Fruit fly (Drosophila melanogaster) whole organism, embryonic: ENCODE results near the gene Cul5.

Source experiments
- B-H1 ChIP-seq: fragments of 200-800 bp; sonication (Bioruptor generic); IDR thresholded peaks from 3 replicates; pipeline ENCODE4 v1.3.6; 2022; ENCODE audit warnings: missing biosample characterization, missing genetic modification characterization
- CG10654 ChIP-seq: fragments of 200-800 bp; sonication (Bioruptor generic); optimal IDR thresholded peaks from 2 replicates; lab custom pipeline; 2016; ENCODE audit warnings: missing biosample characterization, missing genetic modification characterization
- CG11093 ChIP-seq: fragments of 200-800 bp; sonication (Bioruptor generic); IDR thresholded peaks from 3 replicates; pipeline ENCODE4 v1.3.6; 2022; ENCODE audit warnings: missing biosample characterization, missing genetic modification characterization
- CG12155 ChIP-seq: fragments of 200-800 bp; sonication (Bioruptor generic); optimal IDR thresholded peaks from 3 replicates; lab custom pipeline; 2016; ENCODE audit warnings: missing biosample characterization, missing genetic modification characterization
- CG12236 ChIP-seq: fragments of 200-800 bp; sonication (Bioruptor generic); optimal IDR thresholded peaks from 2 replicates; lab custom pipeline; 2016; ENCODE audit warnings: missing biosample characterization, missing genetic modification characterization
- CG12659 ChIP-seq: fragments of 200-800 bp; sonication (Bioruptor generic); optimal IDR thresholded peaks from 3 replicates; lab custom pipeline; 2017; ENCODE audit warnings: mild to moderate bottlenecking, missing biosample characterization, missing genetic modification reagents, missing genetic modification characterization
- CG12942 ChIP-seq: fragments of 200-800 bp; sonication (Bioruptor generic); optimal IDR thresholded peaks from 3 replicates; lab custom pipeline; 2016; ENCODE audit warnings: missing biosample characterization, missing genetic modification characterization
- CG14441 ChIP-seq: fragments of 200-800 bp; sonication (Bioruptor generic); IDR thresholded peaks from 2 replicates; pipeline ENCODE4 v1.3.6; 2022; ENCODE audit warnings: missing biosample characterization, missing genetic modification characterization
- CG14667 ChIP-seq: fragments of 200-800 bp; sonication (Bioruptor generic); IDR thresholded peaks from 2 replicates; pipeline ENCODE4 v1.3.6; 2022; ENCODE audit warnings: missing biosample characterization, missing genetic modification characterization
- CG15073 ChIP-seq: fragments of 200-800 bp; sonication (Bioruptor generic); optimal IDR thresholded peaks from 2 replicates; lab custom pipeline; 2016; ENCODE audit warnings: missing biosample characterization, missing genetic modification characterization
- CG15269 ChIP-seq: fragments of 200-800 bp; sonication (Bioruptor generic); optimal IDR thresholded peaks from 2 replicates; lab custom pipeline; 2018; ENCODE audit warnings: missing biosample characterization, mild to moderate bottlenecking, missing genetic modification characterization, moderate library complexity
- CG16863 ChIP-seq: fragments of 200-800 bp; sonication (Bioruptor generic); optimal IDR thresholded peaks from 3 replicates; lab custom pipeline; 2016; ENCODE audit warnings: missing biosample characterization, missing genetic modification characterization
- CG17186 ChIP-seq: fragments of 200-800 bp; sonication (Bioruptor generic); optimal IDR thresholded peaks from 3 replicates; lab custom pipeline; 2017; ENCODE audit warnings: missing biosample characterization, missing genetic modification reagents, missing genetic modification characterization
- CG31224 ChIP-seq: fragments of 200-800 bp; sonication (Bioruptor generic); IDR thresholded peaks from 2 replicates; pipeline ENCODE4 v1.3.6; 2022; ENCODE audit warnings: missing biosample characterization, missing genetic modification characterization
- CG4328 ChIP-seq: fragments of 200-800 bp; sonication (Bioruptor generic); optimal IDR thresholded peaks from 3 replicates; lab custom pipeline; 2017; ENCODE audit warnings: missing biosample characterization, missing genetic modification reagents, missing genetic modification characterization
- CG6654 ChIP-seq: fragments of 200-800 bp; sonication (Bioruptor generic); optimal IDR thresholded peaks from 2 replicates; lab custom pipeline; 2017; ENCODE audit warnings: missing biosample characterization, mild to moderate bottlenecking, missing genetic modification characterization
- CG9817 ChIP-seq: fragments of 200-800 bp; sonication (Bioruptor generic); optimal IDR thresholded peaks from 2 replicates; lab custom pipeline; 2018; ENCODE audit warnings: missing biosample characterization, mild to moderate bottlenecking, missing genetic modification characterization, moderate library complexity
- D ChIP-seq, 2 experiments: fragments of 200-800 bp in 1 of 2; fragments of >200 bp in 1 of 2; sonication (Bioruptor generic) in 1 of 2; optimal IDR thresholded peaks; 2 replicates in 1 of 2; 3 replicates in 1 of 2; lab custom pipeline; 2017; ENCODE audit warnings: mild to moderate bottlenecking in 1 of 2, missing biosample characterization in 1 of 2, missing genetic modification characterization in 1 of 2, missing genetic modification reagents in 1 of 2
- Dad ChIP-seq: fragments of 200-800 bp; sonication (Bioruptor generic); optimal IDR thresholded peaks from 3 replicates; lab custom pipeline; 2016; ENCODE audit warnings: missing biosample characterization, missing genetic modification characterization
- Doc3 ChIP-seq: fragments of 200-800 bp; sonication (Bioruptor generic); IDR thresholded peaks from 3 replicates; pipeline ENCODE4 v1.3.6; 2022; ENCODE audit warnings: missing biosample characterization, missing genetic modification characterization; ENCODE audit not compliant: partially characterized antibody
- Dp ChIP-seq: fragments of 200-800 bp; sonication (Bioruptor generic); optimal IDR thresholded peaks from 2 replicates; lab custom pipeline; 2018; ENCODE audit warnings: missing biosample characterization, mild to moderate bottlenecking, missing genetic modification characterization, moderate library complexity
- E2f2 ChIP-seq: fragments of 200-800 bp; sonication (Bioruptor generic); IDR thresholded peaks from 2 replicates; pipeline ENCODE4 v1.3.6; 2022; ENCODE audit warnings: missing biosample characterization, missing genetic modification characterization
- Ets65A ChIP-seq: fragments of 200-800 bp; sonication (Bioruptor generic); peaks from one replicate; lab custom pipeline; 2016; ENCODE audit warnings: missing biosample characterization, missing genetic modification characterization
- Gug ChIP-seq: fragments of 200-800 bp; sonication (Bioruptor generic); IDR thresholded peaks from 4 replicates; pipeline ENCODE4 v1.3.6; 2022; ENCODE audit warnings: missing biosample characterization, missing genetic modification characterization
- Hand ChIP-seq: fragments of 200-800 bp; sonication (Bioruptor generic); optimal IDR thresholded peaks from 2 replicates; lab custom pipeline; 2017; ENCODE audit warnings: mild to moderate bottlenecking, missing biosample characterization, missing genetic modification reagents, missing genetic modification characterization
- HmgZ ChIP-seq: fragments of 200-800 bp; sonication (Bioruptor generic); optimal IDR thresholded peaks from 2 replicates; lab custom pipeline; 2018; ENCODE audit warnings: missing biosample characterization, mild to moderate bottlenecking, missing genetic modification characterization
- Kr ChIP-seq: fragments of 200-800 bp; sonication (Bioruptor generic); optimal IDR thresholded peaks from 2 replicates; lab custom pipeline; 2017; ENCODE audit warnings: missing biosample characterization, mild to moderate bottlenecking, missing genetic modification characterization
- Scr ChIP-seq: fragments of 200-800 bp; sonication (Bioruptor generic); IDR thresholded peaks from 2 replicates; pipeline ENCODE4 v1.3.6; 2022; ENCODE audit warnings: missing biosample characterization, missing genetic modification characterization; ENCODE audit not compliant: partially characterized antibody
- Sox102F ChIP-seq: fragments of 200-800 bp; sonication (Bioruptor generic); optimal IDR thresholded peaks from 2 replicates; lab custom pipeline; 2018; ENCODE audit warnings: missing biosample characterization, mild to moderate bottlenecking, missing genetic modification characterization, moderate library complexity
- Vsx1 ChIP-seq: fragments of 200-800 bp; sonication (Bioruptor generic); optimal IDR thresholded peaks from 2 replicates; lab custom pipeline; 2017; ENCODE audit warnings: missing biosample characterization, mild to moderate bottlenecking, missing genetic modification characterization, missing genetic modification reagents
- Xbp1 ChIP-seq: fragments of 200-800 bp; sonication (Bioruptor generic); optimal IDR thresholded peaks from 3 replicates; lab custom pipeline; 2016; ENCODE audit warnings: missing biosample characterization, mild to moderate bottlenecking, missing genetic modification characterization
- bbx ChIP-seq: fragments of 200-800 bp; sonication (Bioruptor generic); IDR thresholded peaks from 2 replicates; pipeline ENCODE4 v1.3.6; 2022; ENCODE audit warnings: missing biosample characterization, missing genetic modification characterization; ENCODE audit not compliant: partially characterized antibody
- crc ChIP-seq: fragments of 200-800 bp; sonication (Bioruptor generic); optimal IDR thresholded peaks from 2 replicates; lab custom pipeline; 2016; ENCODE audit warnings: missing biosample characterization, missing genetic modification characterization
- crol ChIP-seq: fragments of 200-800 bp; sonication (Bioruptor generic); IDR thresholded peaks from 2 replicates; pipeline ENCODE4 v1.3.6; 2022; ENCODE audit warnings: missing biosample characterization, missing genetic modification characterization
- gt ChIP-seq: fragments of 200-800 bp; sonication (Bioruptor generic); IDR thresholded peaks from 2 replicates; pipeline ENCODE4 v1.3.6; 2022; ENCODE audit warnings: missing biosample characterization, missing genetic modification characterization
- lab ChIP-seq: fragments of 200-800 bp; sonication (Bioruptor generic); optimal IDR thresholded peaks from 3 replicates; lab custom pipeline; 2017; ENCODE audit warnings: missing biosample characterization, missing genetic modification characterization, mild to moderate bottlenecking, moderate library complexity, missing genetic modification reagents
- maf-S ChIP-seq: fragments of 200-800 bp; sonication (Bioruptor generic); optimal IDR thresholded peaks from 2 replicates; lab custom pipeline; 2016; ENCODE audit warnings: missing biosample characterization, missing genetic modification characterization
- nerfin-1 ChIP-seq: fragments of 200-800 bp; sonication (Bioruptor generic); optimal IDR thresholded peaks from 3 replicates; lab custom pipeline; 2019; ENCODE audit warnings: missing biosample characterization, mild to moderate bottlenecking, missing genetic modification characterization, moderate library complexity
- nom ChIP-seq: fragments of 200-800 bp; sonication (Bioruptor generic); optimal IDR thresholded peaks from 2 replicates; lab custom pipeline; 2017; ENCODE audit warnings: missing biosample characterization, missing genetic modification characterization, mild to moderate bottlenecking, moderate library complexity, missing genetic modification reagents
- otp ChIP-seq: fragments of 200-800 bp; sonication (Bioruptor generic); IDR thresholded peaks from 3 replicates; pipeline ENCODE4, ENCODE4 v1.3.6; 2022; ENCODE audit warnings: missing biosample characterization, missing genetic modification characterization
- p53 ChIP-seq: fragments of 200-800 bp; sonication (Bioruptor generic); optimal IDR thresholded peaks from 2 replicates; lab custom pipeline; 2016; ENCODE audit warnings: missing biosample characterization, missing genetic modification characterization
- pho ChIP-seq: fragments of 200-800 bp; sonication (Bioruptor generic); optimal IDR thresholded peaks from 2 replicates; lab custom pipeline; 2016; ENCODE audit warnings: missing biosample characterization, missing genetic modification characterization
- row ChIP-seq: fragments of 200-800 bp; sonication (Bioruptor generic); IDR thresholded peaks from 3 replicates; pipeline ENCODE4 v1.3.6; 2022; ENCODE audit warnings: missing biosample characterization, missing genetic modification characterization
- shn ChIP-seq: fragments of 200-800 bp; sonication (Bioruptor generic); optimal IDR thresholded peaks from 3 replicates; lab custom pipeline; 2016; ENCODE audit warnings: missing biosample characterization, missing genetic modification characterization
- tin ChIP-seq: fragments of 200-800 bp; sonication (Bioruptor generic); optimal IDR thresholded peaks from 3 replicates; lab custom pipeline; 2016; ENCODE audit warnings: missing biosample characterization, missing genetic modification characterization
- ttk ChIP-seq: fragments of 200-800 bp; sonication (Bioruptor generic); IDR thresholded peaks from 2 replicates; pipeline ENCODE4 v2.1.2; 2022; ENCODE audit warnings: missing biosample characterization, missing genetic modification characterization
- tx ChIP-seq: fragments of 200-800 bp; sonication (Bioruptor generic); optimal IDR thresholded peaks from 2 replicates; lab custom pipeline; 2016; ENCODE audit warnings: missing biosample characterization, missing genetic modification characterization
- unpg ChIP-seq: fragments of 200-800 bp; sonication (Bioruptor generic); optimal IDR thresholded peaks from 3 replicates; lab custom pipeline; 2018; ENCODE audit warnings: missing biosample characterization, mild to moderate bottlenecking, missing genetic modification characterization, moderate library complexity
- zen ChIP-seq: fragments of 200-800 bp; sonication (Bioruptor generic); optimal IDR thresholded peaks from 3 replicates; lab custom pipeline; 2018; ENCODE audit warnings: missing biosample characterization, mild to moderate bottlenecking, missing genetic modification characterization, moderate library complexity

Cul5 gene

dm6 chr3R:29033909-29034629 is 28.7 kb downstream of the Cul5 start, which contains the start of the genes beta4GalNAcTB and Cpsf100 (continued):
- TF ChIP-seq Doc3 (GFP tag; lab: Robert Waterston, UW): no peak
- TF ChIP-seq CG9817 (tag; lab: Kevin White, UChicago): peak; percentile 61
- peak; percentile 71 for TF ChIP-seq CG10654
- no peak for TF ChIP-seq Dp (GFP tag; lab: Kevin White, UChicago)
- no peak for TF ChIP-seq gt (GFP tag; lab: Robert Waterston, UW)
- TF ChIP-seq nerfin-1: peak; percentile 61
- peak; percentile 71 for TF ChIP-seq Gug (GFP tag; lab: Robert Waterston, UW)
- TF ChIP-seq ttk (GFP tag; lab: Robert Waterston, UW): peak; percentile 34
- peak; percentile 70 for TF ChIP-seq CG15269 (tag; lab: Kevin White, UChicago)
- TF ChIP-seq zen (tag; lab: Kevin White, UChicago): peak; percentile 56
- TF ChIP-seq CG4328 (GFP tag; lab: Kevin White, UChicago): peak; percentile 32
- peak; percentile 85 for TF ChIP-seq row (GFP tag; lab: Robert Waterston, UW)
- no peak for TF ChIP-seq Kr
- peak; percentile 50 for TF ChIP-seq B-H1
- peak; percentile 55 for TF ChIP-seq pho
- no peak for TF ChIP-seq Hand (GFP tag; lab: Kevin White, UChicago)
- TF ChIP-seq crc (GFP tag; lab: Kevin White, UChicago): peak; percentile 30
- TF ChIP-seq CG12942 (GFP tag; lab: Kevin White, UChicago): peak; percentile 66
- TF ChIP-seq CG14441 (GFP tag; lab: Robert Waterston, UW): peak; percentile 71
- peak; percentile 40; the same call in 1 of the 3 replicates for TF ChIP-seq otp (GFP tag; lab: Robert Waterston, UW)
- TF ChIP-seq crol (GFP tag; lab: Robert Waterston, UW): no peak
- peak; percentile 25 for TF ChIP-seq tx
- no peak for TF ChIP-seq bbx (GFP tag; lab: Robert Waterston, UW)
- peak; percentile 26; the same call in 1 of the 2 replicates for TF ChIP-seq E2f2 (GFP tag; lab: Robert Waterston, UW)
- no peak for TF ChIP-seq CG17186 (GFP tag; lab: Kevin White, UChicago)
- TF ChIP-seq shn (GFP tag; lab: Kevin White, UChicago): peak; percentile 33
- TF ChIP-seq Sox102F: peak; percentile 64
- TF ChIP-seq CG11093 (GFP tag; lab: Robert Waterston, UW): 0 out of 3 replicates have a peak, but pooled peaks have one; percentile 39
- TF ChIP-seq Scr (GFP tag; lab: Robert Waterston, UW): no peak
- TF ChIP-seq CG12155 (GFP tag; lab: Kevin White, UChicago): peak; percentile 48
- TF ChIP-seq CG15073 (GFP tag; lab: Kevin White, UChicago): peak; percentile 16
- TF ChIP-seq nom (GFP tag; lab: Kevin White, UChicago): no peak
- no peak for TF ChIP-seq D (optimal IDR thresholded peaks at IDR 0.05; lab: Kevin White, UChicago)
- TF ChIP-seq D (GFP tag; optimal IDR thresholded peaks at IDR 0.05; lab: Kevin White, UChicago): peak; percentile 70
- peak; percentile 82 for TF ChIP-seq Xbp1
- TF ChIP-seq Vsx1 (GFP tag; lab: Kevin White, UChicago): no peak
- TF ChIP-seq CG31224: peak; percentile 27; the same call in 1 of the 2 replicates
- peak; percentile 84 for TF ChIP-seq CG12659 (GFP tag; lab: Kevin White, UChicago)
- TF ChIP-seq Dad (GFP tag; lab: Kevin White, UChicago): peak; percentile 21
- peak; percentile 72 for TF ChIP-seq tin (GFP tag; lab: Kevin White, UChicago)
- peak; percentile 97 for TF ChIP-seq Ets65A (GFP tag; lab: Kevin White, UChicago)
- no peak for TF ChIP-seq lab (GFP tag; lab: Kevin White, UChicago)
- peak; percentile 39 for TF ChIP-seq unpg
- peak; percentile 35 for TF ChIP-seq CG6654 (GFP tag; lab: Kevin White, UChicago)
- TF ChIP-seq CG16863 (GFP tag; lab: Kevin White, UChicago): peak; percentile 64
- peak; percentile 6 for TF ChIP-seq HmgZ (tag; lab: Kevin White, UChicago)
- peak; percentile 41 for TF ChIP-seq CG14667 (GFP tag; lab: Robert Waterston, UW)
- TF ChIP-seq maf-S (GFP tag; lab: Kevin White, UChicago): peak; percentile 29
- TF ChIP-seq CG12236 (GFP tag; lab: Kevin White, UChicago): no peak
- no peak for TF ChIP-seq p53 (GFP tag; lab: Kevin White, UChicago)
